Fruit fly (Drosophila melanogaster): ENCODE results near the gene CG1571.

Gene CG1571

DNA sequence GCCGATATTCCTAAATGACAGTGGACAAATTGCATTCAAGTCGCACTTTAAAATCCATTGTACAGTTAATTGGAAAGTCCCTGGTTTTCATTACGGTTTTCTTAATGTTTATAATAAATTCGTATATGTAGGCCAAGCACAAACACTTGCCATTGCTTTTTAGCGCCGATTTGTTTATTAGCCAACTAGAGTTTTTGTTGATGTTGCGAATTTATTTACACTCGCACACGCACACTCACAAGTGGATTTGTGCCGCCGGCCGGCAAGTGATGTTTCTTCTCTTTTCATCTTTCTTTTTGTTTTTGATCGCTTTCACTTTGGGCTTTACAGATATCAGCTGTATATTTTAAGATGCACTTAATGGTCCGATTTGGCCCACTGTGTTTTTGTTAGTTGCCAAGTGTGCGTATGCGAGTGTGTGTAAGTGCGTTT, 18.4 kb upstream of the CG1571 start (continued):
- TF ChIP-seq al (GFP tag; IDR thresholded peaks at IDR 0.05), result peak; percentile 53
- TF ChIP-seq ewg (GFP tag; optimal IDR thresholded peaks at IDR 0.05), result peak; percentile 54
- no peak for TF ChIP-seq Hr78 (GFP tag; optimal IDR thresholded peaks at IDR 0.05)
- TF ChIP-seq ems (GFP tag; optimal IDR thresholded peaks at IDR 0.05), result peak; percentile 71
- TF ChIP-seq stc (GFP tag; IDR thresholded peaks at IDR 0.05), result 0 out of 2 replicates have a peak, but pooled peaks have one; percentile 44
- no peak for TF ChIP-seq cad (GFP tag; optimal IDR thresholded peaks at IDR 0.05)
- TF ChIP-seq trh (GFP tag; optimal IDR thresholded peaks at IDR 0.05), result peak; percentile 9
- peak; percentile 84 for TF ChIP-seq gem (tag; optimal IDR thresholded peaks at IDR 0.05)
- TF ChIP-seq ase (GFP tag; IDR thresholded peaks at IDR 0.05), result no peak
- peak; percentile 35; the same call in 1 of the 2 replicates for TF ChIP-seq sisA (GFP tag; IDR thresholded peaks at IDR 0.05)
- no peak for TF ChIP-seq amos (GFP tag; IDR thresholded peaks at IDR 0.05; ENCODE audit: partially characterized antibody)
- TF ChIP-seq btn (GFP tag; optimal IDR thresholded peaks at IDR 0.05), result no peak
- TF ChIP-seq pros (GFP tag; optimal IDR thresholded peaks at IDR 0.05), result no peak
- peak; percentile 79 for TF ChIP-seq Ssrp (tag; optimal IDR thresholded peaks at IDR 0.05)
- TF ChIP-seq CG3995 (GFP tag; optimal IDR thresholded peaks at IDR 0.05), result peak; percentile 9
- TF ChIP-seq CG13624 (GFP tag; optimal IDR thresholded peaks at IDR 0.05), result peak; percentile 64
- peak; percentile 65 for TF ChIP-seq crc (GFP tag; optimal IDR thresholded peaks at IDR 0.05)
- no peak for TF ChIP-seq sim (GFP tag; IDR thresholded peaks at IDR 0.05)
- no peak; the same call in 1 of the 2 replicates for TF ChIP-seq wor (GFP tag; IDR thresholded peaks at IDR 0.05)
- TF ChIP-seq CG7556 (GFP tag; optimal IDR thresholded peaks at IDR 0.05), result peak; percentile 85
- TF ChIP-seq Adf1 (GFP tag; IDR thresholded peaks at IDR 0.05), result no peak
- TF ChIP-seq cato (GFP tag; optimal IDR thresholded peaks at IDR 0.05; ENCODE audit: borderline replicate concordance), result peak; percentile 60
- TF ChIP-seq CG17385 (GFP tag; optimal IDR thresholded peaks at IDR 0.05), result peak; percentile 51
- no peak for TF ChIP-seq MESR4 (GFP tag; optimal IDR thresholded peaks at IDR 0.05)
- TF ChIP-seq kni (GFP tag; optimal IDR thresholded peaks at IDR 0.05), result no peak
- TF ChIP-seq CG13123 (GFP tag; optimal IDR thresholded peaks at IDR 0.05), result peak; percentile 36
- TF ChIP-seq CHES-1-like (GFP tag; optimal IDR thresholded peaks at IDR 0.05), result peak; percentile 74
- no peak for TF ChIP-seq pzg (GFP tag; optimal IDR thresholded peaks at IDR 0.05)
- TF ChIP-seq E2f2 (GFP tag; IDR thresholded peaks at IDR 0.05), result no peak; the same call in 1 of the 2 replicates
- no peak for TF ChIP-seq Lpt (GFP tag; optimal IDR thresholded peaks at IDR 0.05)
- TF ChIP-seq pum (GFP tag; optimal IDR thresholded peaks at IDR 0.05), result peak; percentile 72
- no peak for TF ChIP-seq CG5953 (GFP tag; IDR thresholded peaks at IDR 0.05)
- peak; percentile 29 for TF ChIP-seq CG4617 (GFP tag; optimal IDR thresholded peaks at IDR 0.05; ENCODE audit: borderline replicate concordance)
- TF ChIP-seq Bteb2 (GFP tag; optimal IDR thresholded peaks at IDR 0.05), result peak; percentile 35
- no peak for TF ChIP-seq grn (GFP tag; optimal IDR thresholded peaks at IDR 0.05)
- TF ChIP-seq CG11247 (GFP tag; IDR thresholded peaks at IDR 0.05), result 0 out of 2 replicates have a peak, but pooled peaks have one; percentile 23
- TF ChIP-seq Six4 (GFP tag; optimal IDR thresholded peaks at IDR 0.05), result peak; percentile 59
- peak; percentile 72 for TF ChIP-seq BtbVII (GFP tag; optimal IDR thresholded peaks at IDR 0.05)
- no peak for TF ChIP-seq Nf-YA (GFP tag; IDR thresholded peaks at IDR 0.05)
- TF ChIP-seq dmrt99B (tag; optimal IDR thresholded peaks at IDR 0.05), result peak; percentile 81
- TF ChIP-seq CG14965 (GFP tag; optimal IDR thresholded peaks at IDR 0.05; ENCODE audit: borderline replicate concordance), result no peak
- TF ChIP-seq Asciz (GFP tag; optimal IDR thresholded peaks at IDR 0.05), result peak; percentile 58
- TF ChIP-seq cas (GFP tag; IDR thresholded peaks at IDR 0.05), result 0 out of 2 replicates have a peak, but pooled peaks have one; percentile 35
- no peak for TF ChIP-seq sens-2 (GFP tag; IDR thresholded peaks at IDR 0.05)
- peak; percentile 64 for TF ChIP-seq Fer1 (GFP tag; optimal IDR thresholded peaks at IDR 0.05)
- peak; percentile 32 for TF ChIP-seq psq (GFP tag; optimal IDR thresholded peaks at IDR 0.05)
- no peak for TF ChIP-seq sd (tag; optimal IDR thresholded peaks at IDR 0.05)
- no peak for TF ChIP-seq Poxn (GFP tag; IDR thresholded peaks at IDR 0.05)
- peak; percentile 33 for TF ChIP-seq ERR (GFP tag; optimal IDR thresholded peaks at IDR 0.05)
- TF ChIP-seq CG4360 (GFP tag; IDR thresholded peaks at IDR 0.05), result no peak
- peak; percentile 33 for TF ChIP-seq MTF-1 (GFP tag; optimal IDR thresholded peaks at IDR 0.05; ENCODE audit: borderline replicate concordance)
